Fruit fly (Drosophila melanogaster) whole organism, adult: ENCODE results near the gene CAH6.

Experiments
- CG14711 ChIP-seq: fragments of 200-800 bp; sonication (Bioruptor generic); optimal IDR thresholded peaks from 2 replicates; lab custom pipeline; 2018; ENCODE audit warnings: missing biosample characterization, mild to moderate bottlenecking, missing genetic modification characterization, moderate library complexity
- CG33017 ChIP-seq: fragments of 200-800 bp; sonication (Bioruptor generic); optimal IDR thresholded peaks from 2 replicates; lab custom pipeline; 2018; ENCODE audit warnings: missing biosample characterization, mild to moderate bottlenecking, missing genetic modification characterization, moderate library complexity
- bab1 ChIP-seq: fragments of 200-800 bp; sonication (Bioruptor generic); optimal IDR thresholded peaks from 3 replicates; lab custom pipeline; 2019; ENCODE audit warnings: missing biosample characterization, mild to moderate bottlenecking, missing genetic modification characterization, moderate library complexity
- kay ChIP-seq: fragments of 200-800 bp; sonication (Bioruptor generic); peaks from one replicate; lab custom pipeline; 2016; ENCODE audit warnings: missing biosample characterization, missing genetic modification characterization, borderline replicate concordance
- tj ChIP-seq: fragments of 200-800 bp; sonication (Bioruptor generic); optimal IDR thresholded peaks from 3 replicates; lab custom pipeline; 2017; ENCODE audit warnings: missing biosample characterization, mild to moderate bottlenecking, missing genetic modification characterization, moderate library complexity

DNA sequence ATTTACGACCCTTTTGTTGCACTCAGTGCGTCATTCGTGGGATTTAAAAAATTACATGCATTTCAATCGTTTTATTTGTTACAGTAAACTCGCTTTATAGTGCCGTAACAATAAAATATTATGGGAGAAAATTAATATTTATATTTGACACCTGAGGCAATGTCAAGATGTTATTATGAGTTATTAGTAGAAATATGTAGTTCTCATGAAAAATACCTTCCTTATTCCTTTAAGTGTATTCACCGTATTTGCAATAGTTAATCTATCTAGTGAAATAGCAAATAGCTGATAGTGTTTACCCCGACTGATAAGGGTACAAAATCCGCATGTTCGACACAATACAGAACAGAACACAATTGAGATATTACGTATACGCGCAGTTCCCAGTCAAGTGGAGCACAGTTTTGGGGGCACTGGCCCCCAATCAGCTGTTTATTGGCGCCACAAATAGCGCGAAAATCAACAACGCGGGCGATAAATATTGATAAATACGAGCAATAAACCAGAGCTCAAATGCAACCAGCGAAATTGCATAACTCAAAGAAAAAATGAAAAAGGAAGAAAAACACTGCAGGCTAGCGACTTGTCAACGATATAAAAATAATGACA lies 6.9 kb upstream of the CAH6 start:
- TF ChIP-seq tj (GFP tag; lab: Kevin White, UChicago) (peak; percentile 38), CG33017 (tag; lab: Kevin White, UChicago) (peak; percentile 84), bab1 (GFP tag; lab: Kevin White, UChicago) (no peak), CG14711 (tag; lab: Kevin White, UChicago) (peak; percentile 68), kay (no peak)
